Worm (Caenorhabditis elegans) whole organism, early embryonic: Measurements from ENCODE around the gene fbxa-154.

ENCODE experiments used
- B0310.2 ChIP-seq: sonication (generic microtip); optimal IDR thresholded peaks from 2 replicates; lab custom pipeline; 2016; ENCODE audit warnings: mild to moderate bottlenecking, missing genetic modification characterization, missing compliant biosample characterization
- F13C5.2 ChIP-seq: sonication (generic microtip); optimal IDR thresholded peaks from 2 replicates; lab custom pipeline; 2017; ENCODE audit warnings: mild to moderate bottlenecking, missing genetic modification characterization, inconsistent platforms, missing compliant biosample characterization
- aly-1 ChIP-seq: sonication (generic microtip); optimal IDR thresholded peaks from 2 replicates; lab custom pipeline; 2016; ENCODE audit warnings: missing genetic modification characterization, missing compliant biosample characterization
- ama-1 ChIP-seq: fragments of 150-350 bp; optimal IDR thresholded peaks from 2 replicates; lab custom pipeline; 2014
- ceh-36 ChIP-seq: sonication (generic microtip); optimal IDR thresholded peaks from 2 replicates; lab custom pipeline; 2016; ENCODE audit warnings: missing genetic modification characterization, inconsistent platforms, missing compliant biosample characterization
- ets-7 ChIP-seq: sonication (generic microtip); optimal IDR thresholded peaks from 2 replicates; lab custom pipeline; 2016; ENCODE audit warnings: missing genotype, missing genetic modification characterization, missing compliant biosample characterization
- hmbx-1 ChIP-seq: sonication (generic microtip); optimal IDR thresholded peaks from 2 replicates; lab custom pipeline; 2016; ENCODE audit warnings: mild to moderate bottlenecking, missing genetic modification characterization, missing compliant biosample characterization
- scrt-1 ChIP-seq: fragments of 200-800 bp; sonication (Bioruptor generic); IDR thresholded peaks from 2 replicates; pipeline ENCODE4 v1.3.6; 2022; ENCODE audit warnings: missing genetic modification characterization, missing compliant biosample characterization
- sea-1 ChIP-seq: fragments of 200-800 bp; sonication (Bioruptor generic); conservative IDR thresholded peaks from 2 replicates; pipeline ENCODE4 v1.3.6; 2022; ENCODE audit warnings: missing genetic modification characterization, missing compliant biosample characterization
- tra-4 ChIP-seq: sonication (generic microtip); optimal IDR thresholded peaks from 2 replicates; lab custom pipeline; 2017; ENCODE audit warnings: missing genetic modification characterization, missing compliant biosample characterization

- TF ChIP-seq hmbx-1 (tag; lab: Kevin White, UChicago) (no peak), B0310.2 (no peak), aly-1 (no peak), ama-1 (lab: Kevin White, UChicago) (no peak), scrt-1 (GFP tag; lab: Robert Waterston, UW) (no peak), sea-1 (GFP tag; lab: Robert Waterston, UW) (no peak), F13C5.2 (tag; lab: Kevin White, UChicago) (no peak), tra-4 (tag; lab: Kevin White, UChicago) (no peak), ceh-36 (tag; lab: Kevin White, UChicago) (no peak), ets-7 (tag; lab: Kevin White, UChicago) (no peak)
These were observed 9.6 kb upstream of the fbxa-154 start for ce11 chrV:15614534-15614933.
